Worm (Caenorhabditis elegans) whole organism, L2 larva: ENCODE data around the gene Y42G9A.3.

Experiments
- blmp-1 ChIP-seq: sonication (generic microtip); optimal IDR thresholded peaks from 2 replicates; lab custom pipeline; 2017; ENCODE audit warnings: missing genetic modification characterization, mild to moderate bottlenecking, missing compliant biosample characterization, antibody characterized with exemption, moderate library complexity; ENCODE audit not compliant: insufficient read depth
- ceh-82 ChIP-seq: fragments of 150-350 bp; optimal IDR thresholded peaks from 2 replicates; lab custom pipeline; 2014; ENCODE audit warnings: missing biosample characterization, missing genetic modification characterization
- elt-1 ChIP-seq: fragments of 150-350 bp; optimal IDR thresholded peaks from 2 replicates; lab custom pipeline; 2014; ENCODE audit warnings: missing biosample characterization, missing genetic modification characterization
- fos-1 ChIP-seq: fragments of 150-350 bp; optimal IDR thresholded peaks from 2 replicates; lab custom pipeline; 2014; ENCODE audit warnings: missing biosample characterization, missing genetic modification characterization
- nhr-11 ChIP-seq: fragments of 150-350 bp; optimal IDR thresholded peaks from 2 replicates; lab custom pipeline; 2014; ENCODE audit warnings: missing biosample characterization, missing genetic modification characterization
- nhr-6 ChIP-seq: fragments of 150-350 bp; optimal IDR thresholded peaks from 2 replicates; lab custom pipeline; 2014; ENCODE audit warnings: missing biosample characterization, missing genetic modification characterization
- nhr-77 ChIP-seq: fragments of 150-350 bp; optimal IDR thresholded peaks from 2 replicates; lab custom pipeline; 2014; ENCODE audit warnings: missing biosample characterization, missing genetic modification characterization
- unc-39 ChIP-seq: fragments of 150-350 bp; optimal IDR thresholded peaks from 2 replicates; lab custom pipeline; 2014; ENCODE audit warnings: missing biosample characterization, missing genetic modification characterization
- ztf-11 ChIP-seq: sonication (generic microtip); optimal IDR thresholded peaks from 2 replicates; lab custom pipeline; 2017; ENCODE audit warnings: missing biosample characterization, missing genetic modification characterization

DNA sequence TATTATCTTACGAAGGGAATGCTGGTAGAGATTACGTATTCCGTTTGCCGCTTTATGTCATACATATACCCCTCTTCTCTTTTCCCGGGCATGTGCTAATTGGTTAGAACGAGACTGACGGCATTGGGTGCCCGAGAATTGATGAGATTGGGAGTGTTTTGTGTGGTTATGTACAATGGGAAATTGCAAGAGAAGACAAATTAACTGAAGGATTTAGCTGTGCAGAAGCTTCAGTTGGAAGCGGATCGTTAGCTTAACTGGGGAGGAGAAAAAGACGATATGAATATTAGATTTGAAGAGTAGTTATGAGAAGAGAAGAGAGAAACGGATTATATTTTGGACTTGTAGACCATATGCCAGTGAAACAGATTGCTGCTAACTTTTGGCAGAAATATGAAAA is 35.9 kb upstream of the Y42G9A.3 start:
- TF ChIP-seq elt-1 (tag; lab: Kevin White, UChicago) (no peak), ceh-82 (tag; lab: Kevin White, UChicago) (no peak), nhr-11 (no peak), ztf-11 (no peak), unc-39 (tag; lab: Kevin White, UChicago) (no peak), nhr-77 (tag; lab: Kevin White, UChicago) (no peak), nhr-6 (tag; lab: Kevin White, UChicago) (no peak), blmp-1 (tag; lab: Kevin White, UChicago) (no peak), fos-1 (tag; lab: Kevin White, UChicago) (no peak)
